Fruit fly (Drosophila melanogaster): Measurements from ENCODE around the gene alpha-Est10.

Gene alpha-Est10

DNA sequence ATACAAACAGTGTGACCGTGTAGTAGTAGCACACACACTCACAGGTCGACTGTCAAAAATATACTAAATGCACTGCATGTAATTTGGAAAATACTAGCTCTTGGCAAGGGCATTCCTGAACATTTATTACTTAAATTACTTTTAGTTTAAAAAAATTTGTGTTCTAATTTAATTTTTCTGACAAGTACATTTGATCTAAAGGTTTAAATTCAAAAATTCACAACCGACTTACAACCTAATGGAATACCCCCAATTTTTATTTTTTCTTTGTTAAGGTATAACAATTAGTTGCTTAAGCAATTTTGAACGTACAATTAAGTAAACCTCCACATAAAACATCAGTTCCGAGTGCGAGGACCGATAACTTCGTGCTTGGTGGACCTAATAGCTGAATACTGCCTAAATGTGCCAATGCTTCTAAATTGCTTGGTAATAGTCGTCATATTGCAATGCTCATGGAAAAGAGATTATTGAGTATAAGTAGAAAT, 19.8 kb downstream of the alpha-Est10 start, which contains the start of gene CG1142 (continued):
- peak; percentile 92 for TF ChIP-seq psq (GFP tag; optimal IDR thresholded peaks at IDR 0.05)
- peak; percentile 99 for TF ChIP-seq Sox102F (GFP tag; optimal IDR thresholded peaks at IDR 0.05)
- peak; percentile 98 for TF ChIP-seq CG9932 (GFP tag; IDR thresholded peaks at IDR 0.05)
- TF ChIP-seq CG3407 (GFP tag; optimal IDR thresholded peaks at IDR 0.05) = peak; percentile 96
- peak; percentile 96 for TF ChIP-seq Side (GFP tag; optimal IDR thresholded peaks at IDR 0.05)
- peak; percentile 97 for TF ChIP-seq tgo (GFP tag; IDR thresholded peaks at IDR 0.05)
- peak; percentile 94 for TF ChIP-seq pum (GFP tag; optimal IDR thresholded peaks at IDR 0.05)
- peak; percentile 97 for TF ChIP-seq CG7745 (tag; optimal IDR thresholded peaks at IDR 0.05)
- peak; percentile 93 for TF ChIP-seq CG8281 (tag; optimal IDR thresholded peaks at IDR 0.05)
- TF ChIP-seq trh (GFP tag; optimal IDR thresholded peaks at IDR 0.05) = peak; percentile 97
- peak; percentile 93 for TF ChIP-seq CG11723 (GFP tag; optimal IDR thresholded peaks at IDR 0.05)
- no peak for TF ChIP-seq Trl (optimal IDR thresholded peaks at IDR 0.05)
- peak; percentile 97 for TF ChIP-seq Trl (GFP tag; optimal IDR thresholded peaks at IDR 0.05)
- TF ChIP-seq nau (GFP tag; optimal IDR thresholded peaks at IDR 0.05) = peak; percentile 94
- peak; percentile 97 for TF ChIP-seq Mes4 (GFP tag; optimal IDR thresholded peaks at IDR 0.05)
- peak; percentile 96 for TF ChIP-seq CG17568 (GFP tag; optimal IDR thresholded peaks at IDR 0.05)
- TF ChIP-seq CG31441 (GFP tag; IDR thresholded peaks at IDR 0.05) = peak; percentile 99
- TF ChIP-seq sqz (GFP tag; optimal IDR thresholded peaks at IDR 0.05) = peak; percentile 98
- peak; percentile 85 for TF ChIP-seq CG9876 (GFP tag; optimal IDR thresholded peaks at IDR 0.05)
- peak; percentile 96 for TF ChIP-seq CG43689 (GFP tag; IDR thresholded peaks at IDR 0.05)
- peak; percentile 96 for TF ChIP-seq CHES-1-like (GFP tag; optimal IDR thresholded peaks at IDR 0.05)
- TF ChIP-seq grau (tag; optimal IDR thresholded peaks at IDR 0.05) = peak; percentile 98
- peak; percentile 83 for TF ChIP-seq shn (GFP tag; optimal IDR thresholded peaks at IDR 0.05)
- TF ChIP-seq CG2889 (GFP tag; IDR thresholded peaks at IDR 0.05) = peak; percentile 98
- TF ChIP-seq CG34376 (GFP tag; optimal IDR thresholded peaks at IDR 0.05) = peak; percentile 92
- TF ChIP-seq CG6765 (GFP tag; optimal IDR thresholded peaks at IDR 0.05) = peak; percentile 96
- TF ChIP-seq Atf-2 (GFP tag; optimal IDR thresholded peaks at IDR 0.05) = peak; percentile 96
- peak; percentile 98 for TF ChIP-seq CG18764 (GFP tag; optimal IDR thresholded peaks at IDR 0.05)
- peak; percentile 98 for TF ChIP-seq fd3F (GFP tag; optimal IDR thresholded peaks at IDR 0.05)
- no peak for TF ChIP-seq usp (GFP tag; optimal IDR thresholded peaks at IDR 0.05)
- TF ChIP-seq NfI (GFP tag; optimal IDR thresholded peaks at IDR 0.05) = peak; percentile 98
- TF ChIP-seq CG30020 (tag; optimal IDR thresholded peaks at IDR 0.05) = peak; percentile 90
- TF ChIP-seq ewg (GFP tag; optimal IDR thresholded peaks at IDR 0.05) = peak; percentile 94
- peak; percentile 100 for TF ChIP-seq dmrt11E (tag; optimal IDR thresholded peaks at IDR 0.05)
- peak; percentile 95 for TF ChIP-seq Atf3 (GFP tag; optimal IDR thresholded peaks at IDR 0.05)
- TF ChIP-seq otp (GFP tag; IDR thresholded peaks at IDR 0.05) = peak; percentile 99
- peak; percentile 100 for TF ChIP-seq CG7271 (tag; optimal IDR thresholded peaks at IDR 0.05)
- TF ChIP-seq CG8944 (GFP tag; optimal IDR thresholded peaks at IDR 0.05) = peak; percentile 94
- peak; percentile 97 for TF ChIP-seq Ptx1 (GFP tag; IDR thresholded peaks at IDR 0.05)
- peak; percentile 99 for TF ChIP-seq CG33557 (GFP tag; optimal IDR thresholded peaks at IDR 0.05)
- peak; percentile 91 for TF ChIP-seq Nf-YB (GFP tag; optimal IDR thresholded peaks at IDR 0.05)
- peak; percentile 98 for TF ChIP-seq stc (GFP tag; IDR thresholded peaks at IDR 0.05)
- no peak for TF ChIP-seq CG42726 (GFP tag; IDR thresholded peaks at IDR 0.05; ENCODE audit: partially characterized antibody)
- TF ChIP-seq ranshi (GFP tag; IDR thresholded peaks at IDR 0.05) = peak; percentile 98
- peak; percentile 98 for TF ChIP-seq Max (GFP tag; optimal IDR thresholded peaks at IDR 0.05)
- TF ChIP-seq CG32772 (GFP tag; IDR thresholded peaks at IDR 0.05) = peak; percentile 97
- TF ChIP-seq Gug (GFP tag; IDR thresholded peaks at IDR 0.05) = peak; percentile 88
- peak; percentile 99 for TF ChIP-seq PHDP (tag; optimal IDR thresholded peaks at IDR 0.05)
- TF ChIP-seq sd (tag; optimal IDR thresholded peaks at IDR 0.05) = peak; percentile 93
- TF ChIP-seq CG7987 (GFP tag; optimal IDR thresholded peaks at IDR 0.05) = peak; percentile 90
- no peak for TF ChIP-seq hkb (optimal IDR thresholded peaks at IDR 0.05)
- TF ChIP-seq hkb (GFP tag; IDR thresholded peaks at IDR 0.05) = peak; percentile 99
